Worm (Caenorhabditis elegans) whole organism, mixed stage, embryonic: ENCODE data around the gene ttr-59.

Source experiments
- M03D4.4 ChIP-seq: sonication (generic microtip); optimal IDR thresholded peaks from 2 replicates; lab custom pipeline; 2017; ENCODE audit warnings: mild to moderate bottlenecking, missing genetic modification characterization, missing compliant biosample characterization
- blmp-1 ChIP-seq: fragments of 150-350 bp; optimal IDR thresholded peaks from 2 replicates; lab custom pipeline; 2014; ENCODE audit warnings: missing biosample characterization, missing genetic modification characterization
- ceh-39 ChIP-seq: fragments of 150-350 bp; optimal IDR thresholded peaks from 2 replicates; lab custom pipeline; 2014; ENCODE audit warnings: missing biosample characterization, missing genetic modification characterization
- ces-1 ChIP-seq: fragments of 150-350 bp; optimal IDR thresholded peaks from 2 replicates; lab custom pipeline; 2014; ENCODE audit warnings: missing biosample characterization, missing genetic modification reagents, missing genetic modification characterization
- elt-1 ChIP-seq: sonication (generic microtip); optimal IDR thresholded peaks from 2 replicates; lab custom pipeline; 2017; ENCODE audit warnings: missing genetic modification characterization, mild to moderate bottlenecking, missing compliant biosample characterization, antibody characterized with exemption, moderate library complexity, borderline replicate concordance; ENCODE audit not compliant: insufficient read depth
- ham-2 ChIP-seq: fragments of 200-800 bp; sonication (Bioruptor generic); optimal IDR thresholded peaks from 2 replicates; lab custom pipeline; 2018; ENCODE audit warnings: mild to moderate bottlenecking, missing genetic modification characterization, missing compliant biosample characterization
- lsy-2 ChIP-seq: fragments of 150-350 bp; optimal IDR thresholded peaks from 2 replicates; lab custom pipeline; 2014; ENCODE audit warnings: missing biosample characterization, missing genetic modification characterization
- mab-5 ChIP-seq: fragments of 150-350 bp; optimal IDR thresholded peaks from 2 replicates; lab custom pipeline; 2014; ENCODE audit warnings: missing biosample characterization, missing genetic modification characterization
- nhr-12 ChIP-seq: fragments of 150-350 bp; optimal IDR thresholded peaks from 2 replicates; lab custom pipeline; 2014; ENCODE audit warnings: missing biosample characterization, missing genetic modification characterization
- nhr-237 ChIP-seq: fragments of 150-350 bp; optimal IDR thresholded peaks from 2 replicates; lab custom pipeline; 2014; ENCODE audit warnings: missing biosample characterization, missing genetic modification characterization
- nhr-28 ChIP-seq: fragments of 150-350 bp; optimal IDR thresholded peaks from 2 replicates; lab custom pipeline; 2014; ENCODE audit warnings: missing biosample characterization, missing genetic modification characterization
- tbx-8 ChIP-seq: fragments of 200-800 bp; sonication (Bioruptor generic); optimal IDR thresholded peaks from 2 replicates; lab custom pipeline; 2018; ENCODE audit warnings: mild to moderate bottlenecking, missing genetic modification characterization, moderate library complexity, missing compliant biosample characterization
- ztf-11 ChIP-seq: fragments of 150-350 bp; optimal IDR thresholded peaks from 2 replicates; lab custom pipeline; 2014; ENCODE audit warnings: missing biosample characterization, missing genetic modification characterization

DNA sequence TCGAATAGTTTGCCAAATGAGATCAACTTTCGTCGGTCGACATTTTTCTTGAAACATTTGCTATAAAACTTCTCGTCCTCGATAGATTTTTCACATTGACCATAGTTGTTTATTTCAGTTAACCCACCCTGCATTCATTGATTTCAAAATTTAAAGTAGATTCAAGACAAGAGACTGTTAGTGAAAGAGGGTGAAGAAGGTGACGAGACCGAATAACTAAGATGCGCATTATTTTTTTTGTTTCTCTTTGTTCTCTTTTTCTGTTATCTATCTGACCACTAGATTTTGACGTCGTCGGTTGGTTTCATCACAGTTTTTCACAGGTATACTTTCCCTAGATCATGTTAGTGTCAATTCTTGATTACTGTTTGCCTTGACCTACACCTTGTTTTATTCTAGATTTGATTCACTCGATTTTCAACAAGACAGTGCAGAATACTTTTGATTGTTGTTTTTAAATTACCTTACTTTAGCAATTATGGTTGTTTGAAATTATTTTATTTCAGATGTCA is 1.1 kb downstream of the ttr-59 start, which contains the start of gene ttr-30:
- TF ChIP-seq elt-1 (no peak), nhr-12 (no peak), blmp-1 (no peak), nhr-28 (tag; lab: Kevin White, UChicago) (no peak), ham-2 (GFP tag; lab: Kevin White, UChicago) (no peak), M03D4.4 (tag; lab: Kevin White, UChicago) (no peak), ceh-39 (tag; lab: Kevin White, UChicago) (no peak), ces-1 (GFP tag; lab: Kevin White, UChicago) (no peak), nhr-237 (no peak), mab-5 (tag; lab: Kevin White, UChicago) (no peak), tbx-8 (GFP tag; lab: Kevin White, UChicago) (no peak), ztf-11 (tag; lab: Kevin White, UChicago) (no peak), lsy-2 (tag; lab: Kevin White, UChicago) (no peak)
